Worm (Caenorhabditis elegans) whole organism, L1 larva: ENCODE measurements around the gene ZC262.4.
A peak's percentile ranks its signal among the peaks of the same experiment; 100 is the strongest.

Experiments used
- C04F5.9 ChIP-seq: sonication (generic microtip); optimal IDR thresholded peaks from 2 replicates; lab custom pipeline; 2016; ENCODE audit warnings: missing genetic modification characterization, missing compliant biosample characterization
- C34B4.2 ChIP-seq: sonication (generic microtip); optimal IDR thresholded peaks from 2 replicates; lab custom pipeline; 2017; ENCODE audit warnings: mild to moderate bottlenecking, missing genetic modification characterization, missing compliant biosample characterization
- F16B12.6 ChIP-seq: fragments of 150-350 bp; optimal IDR thresholded peaks from 2 replicates; lab custom pipeline; 2014; ENCODE audit warnings: missing biosample characterization, missing genetic modification characterization
- aha-1 ChIP-seq: fragments of 150-350 bp; optimal IDR thresholded peaks from 2 replicates; lab custom pipeline; 2014; ENCODE audit warnings: missing biosample characterization, missing genetic modification characterization
- aly-2 ChIP-seq: fragments of 150-350 bp; optimal IDR thresholded peaks from 2 replicates; lab custom pipeline; 2014; ENCODE audit warnings: missing biosample characterization, missing genetic modification characterization
- ama-1 ChIP-seq: fragments of 150-350 bp; optimal IDR thresholded peaks from 2 replicates; lab custom pipeline; 2014
- ceh-63 ChIP-seq: fragments of 200-800 bp; sonication (Bioruptor generic); optimal IDR thresholded peaks from 2 replicates; lab custom pipeline; 2018; ENCODE audit warnings: mild to moderate bottlenecking, missing genetic modification characterization, missing compliant biosample characterization
- ceh-82 ChIP-seq, 3 experiments: fragments of 150-350 bp in 1 of 3; sonication (generic microtip) in 2 of 3; optimal IDR thresholded peaks; 2 replicates each; lab custom pipeline; 2014 to 2017; ENCODE audit warnings: missing biosample characterization in 3 of 3, missing genetic modification characterization in 3 of 3
- ceh-90 ChIP-seq: sonication (generic microtip); optimal IDR thresholded peaks from 2 replicates; lab custom pipeline; 2016; ENCODE audit warnings: missing genetic modification characterization, missing compliant biosample characterization
- ces-1 ChIP-seq: fragments of 150-350 bp; optimal IDR thresholded peaks from 2 replicates; lab custom pipeline; 2014; ENCODE audit warnings: missing biosample characterization, missing genetic modification reagents, missing genetic modification characterization
- dpl-1 ChIP-seq, 3 experiments: fragments of 150-350 bp in 2 of 3; sonication (generic microtip) in 1 of 3; optimal IDR thresholded peaks; 2 replicates each; lab custom pipeline; 2014 to 2017; ENCODE audit warnings: missing biosample characterization in 3 of 3, missing genetic modification characterization in 3 of 3, missing genetic modification reagents in 3 of 3
- dsc-1 ChIP-seq: sonication (generic microtip); optimal IDR thresholded peaks from 2 replicates; lab custom pipeline; 2016; ENCODE audit warnings: mild to moderate bottlenecking, missing genetic modification characterization, missing compliant biosample characterization
- efl-3 ChIP-seq: fragments of 200-800 bp; sonication (Bioruptor generic); optimal IDR thresholded peaks from 2 replicates; lab custom pipeline; 2018; ENCODE audit warnings: mild to moderate bottlenecking, missing genetic modification characterization, missing compliant biosample characterization
- egl-13 ChIP-seq: sonication (generic microtip); optimal IDR thresholded peaks from 2 replicates; lab custom pipeline; 2016; ENCODE audit warnings: missing genotype, missing genetic modification reagents, missing genetic modification characterization, missing compliant biosample characterization
- elt-3 ChIP-seq, 6 experiments: fragments of 150-350 bp in 1 of 6; sonication (generic microtip); optimal IDR thresholded peaks; 2 replicates each; lab custom pipeline; 2017 to 2018; ENCODE audit warnings: missing biosample characterization in 6 of 6, missing genetic modification characterization in 6 of 6, inconsistent platforms in 1 of 6
- ets-5 ChIP-seq: fragments of 200-800 bp; sonication (Bioruptor generic); IDR thresholded peaks from 2 replicates; pipeline ENCODE4 v1.3.6; 2022; ENCODE audit warnings: missing genetic modification characterization, missing compliant biosample characterization
- fkh-10 ChIP-seq: sonication (generic microtip); optimal IDR thresholded peaks from 2 replicates; lab custom pipeline; 2017; ENCODE audit warnings: missing biosample characterization, missing genetic modification reagents, missing genetic modification characterization
- fkh-8 ChIP-seq: sonication (generic microtip); optimal IDR thresholded peaks from 2 replicates; lab custom pipeline; 2016; ENCODE audit warnings: mild to moderate bottlenecking, missing genetic modification characterization, missing compliant biosample characterization
- fos-1 ChIP-seq: fragments of 150-350 bp; optimal IDR thresholded peaks from 2 replicates; lab custom pipeline; 2014; ENCODE audit warnings: missing biosample characterization, missing genetic modification characterization
- grh-1 ChIP-seq: fragments of 200-800 bp; sonication (Bioruptor generic); IDR thresholded peaks from 2 replicates; pipeline ENCODE4 v1.3.6; 2022; ENCODE audit warnings: missing genetic modification reagents, missing genetic modification characterization, missing compliant biosample characterization
- hpl-2 ChIP-seq: fragments of 150-350 bp; optimal IDR thresholded peaks from 2 replicates; lab custom pipeline; 2014; ENCODE audit warnings: missing biosample characterization, missing genetic modification reagents, missing genetic modification characterization
- jun-1 ChIP-seq: fragments of 150-350 bp; optimal IDR thresholded peaks from 2 replicates; lab custom pipeline; 2014; ENCODE audit warnings: missing biosample characterization, missing genetic modification reagents, missing genetic modification characterization
- lin-13 ChIP-seq: fragments of 150-350 bp; optimal IDR thresholded peaks from 2 replicates; lab custom pipeline; 2014; ENCODE audit warnings: missing biosample characterization, missing genetic modification reagents, missing genetic modification characterization
- lin-35 ChIP-seq, 2 experiments: fragments of 150-350 bp; optimal IDR thresholded peaks; 2 replicates each; lab custom pipeline; 2014; ENCODE audit warnings: missing biosample characterization in 2 of 2, missing genetic modification characterization in 2 of 2, missing genetic modification reagents in 2 of 2
- lin-39 ChIP-seq: fragments of 150-350 bp; optimal IDR thresholded peaks from 2 replicates; lab custom pipeline; 2014; ENCODE audit warnings: missing biosample characterization, missing genetic modification reagents, missing genetic modification characterization
- lsy-2 ChIP-seq, 2 experiments: fragments of 150-350 bp; optimal IDR thresholded peaks; 2 replicates each; lab custom pipeline; 2014; ENCODE audit warnings: missing biosample characterization in 2 of 2, missing genetic modification characterization in 2 of 2
- mab-9 ChIP-seq: fragments of 200-800 bp; sonication (Bioruptor generic); IDR thresholded peaks from 2 replicates; pipeline ENCODE4 v1.3.6; 2022; ENCODE audit warnings: missing genetic modification reagents, missing genetic modification characterization, missing compliant biosample characterization
- mdl-1 ChIP-seq, 2 experiments: fragments of 150-350 bp; optimal IDR thresholded peaks; 2 replicates each; lab custom pipeline; 2014 to 2017; ENCODE audit warnings: missing biosample characterization in 2 of 2, missing genetic modification characterization in 2 of 2, inconsistent platforms in 1 of 2
- mep-1 ChIP-seq: fragments of 150-350 bp; optimal IDR thresholded peaks from 2 replicates; lab custom pipeline; 2014; ENCODE audit warnings: missing biosample characterization, missing genetic modification characterization
- nhr-11 ChIP-seq: fragments of 150-350 bp; optimal IDR thresholded peaks from 2 replicates; lab custom pipeline; 2014; ENCODE audit warnings: missing biosample characterization, missing genetic modification characterization
- nhr-237 ChIP-seq: fragments of 150-350 bp; optimal IDR thresholded peaks from 2 replicates; lab custom pipeline; 2014; ENCODE audit warnings: missing biosample characterization, missing genetic modification characterization
- nhr-28 ChIP-seq: fragments of 150-350 bp; optimal IDR thresholded peaks from 2 replicates; lab custom pipeline; 2014; ENCODE audit warnings: missing biosample characterization, missing genetic modification characterization
- nhr-47 ChIP-seq: sonication (generic microtip); optimal IDR thresholded peaks from 2 replicates; lab custom pipeline; 2016; ENCODE audit warnings: mild to moderate bottlenecking, missing genetic modification characterization, moderate library complexity, missing compliant biosample characterization
- nhr-76 ChIP-seq: sonication (generic microtip); optimal IDR thresholded peaks from 2 replicates; lab custom pipeline; 2017; ENCODE audit warnings: missing biosample characterization, missing genetic modification characterization
- nhr-77 ChIP-seq: fragments of 150-350 bp; optimal IDR thresholded peaks from 2 replicates; lab custom pipeline; 2014; ENCODE audit warnings: missing biosample characterization, missing genetic modification characterization
- nhr-84 ChIP-seq: sonication (generic microtip); optimal IDR thresholded peaks from 2 replicates; lab custom pipeline; 2017; ENCODE audit warnings: missing biosample characterization, missing genetic modification characterization
- nhr-85 ChIP-seq: sonication (generic microtip); peaks from one replicate; lab custom pipeline; 2016; ENCODE audit warnings: missing genetic modification characterization, inconsistent platforms, missing compliant biosample characterization
- nhr-90 ChIP-seq: sonication (generic microtip); optimal IDR thresholded peaks from 2 replicates; lab custom pipeline; 2016; ENCODE audit warnings: mild to moderate bottlenecking, missing genetic modification characterization, missing compliant biosample characterization; ENCODE audit not compliant: poor library complexity
- pag-3 ChIP-seq: sonication (generic microtip); optimal IDR thresholded peaks from 2 replicates; lab custom pipeline; 2017; ENCODE audit warnings: missing genetic modification characterization, mild to moderate bottlenecking, missing compliant biosample characterization, antibody characterized with exemption, borderline replicate concordance; ENCODE audit not compliant: insufficient read depth
- pqm-1 ChIP-seq: sonication (generic microtip); optimal IDR thresholded peaks from 3 replicates; lab custom pipeline; 2017; ENCODE audit warnings: missing biosample characterization, missing genetic modification characterization
- snpc-4 ChIP-seq: fragments of 150-350 bp; optimal IDR thresholded peaks from 2 replicates; lab custom pipeline; 2014; ENCODE audit warnings: missing biosample characterization, missing genetic modification characterization
- sox-4 ChIP-seq: sonication (generic microtip); optimal IDR thresholded peaks from 2 replicates; lab custom pipeline; 2016; ENCODE audit warnings: missing genetic modification characterization, missing compliant biosample characterization
- sptf-1 ChIP-seq: fragments of 150-350 bp; optimal IDR thresholded peaks from 2 replicates; lab custom pipeline; 2014; ENCODE audit warnings: missing biosample characterization, missing genetic modification characterization
- sup-37 ChIP-seq: fragments of 200-800 bp; sonication (Bioruptor generic); optimal IDR thresholded peaks from 2 replicates; lab custom pipeline; 2018; ENCODE audit warnings: mild to moderate bottlenecking, missing genetic modification characterization, missing compliant biosample characterization
- swsn-7 ChIP-seq: sonication (generic microtip); optimal IDR thresholded peaks from 2 replicates; lab custom pipeline; 2016; ENCODE audit warnings: missing genetic modification characterization, missing compliant biosample characterization
- tlp-1 ChIP-seq: fragments of 150-350 bp; optimal IDR thresholded peaks from 2 replicates; lab custom pipeline; 2014; ENCODE audit warnings: missing biosample characterization, missing genetic modification characterization
- unc-130 ChIP-seq: fragments of 150-350 bp; optimal IDR thresholded peaks from 2 replicates; lab custom pipeline; 2017; ENCODE audit warnings: missing biosample characterization, missing genetic modification characterization, inconsistent platforms
- unc-62 ChIP-seq: fragments of 150-350 bp; optimal IDR thresholded peaks from 2 replicates; lab custom pipeline; 2014; ENCODE audit warnings: missing biosample characterization, missing genetic modification reagents, missing genetic modification characterization
- unc-86 ChIP-seq: sonication (generic microtip); optimal IDR thresholded peaks from 2 replicates; lab custom pipeline; 2016; ENCODE audit warnings: missing genetic modification characterization, missing compliant biosample characterization
- unc-98 ChIP-seq: fragments of 200-800 bp; sonication (Bioruptor generic); IDR thresholded peaks from 2 replicates; pipeline ENCODE4 v1.3.6; 2022; ENCODE audit warnings: missing genetic modification characterization, missing compliant biosample characterization
- vab-15 ChIP-seq: sonication (generic microtip); optimal IDR thresholded peaks from 2 replicates; lab custom pipeline; 2017; ENCODE audit warnings: missing genotype, mild to moderate bottlenecking, missing genetic modification characterization, missing compliant biosample characterization
- xbp-1 ChIP-seq: sonication (generic microtip); optimal IDR thresholded peaks from 2 replicates; lab custom pipeline; 2016; ENCODE audit warnings: missing genetic modification characterization, missing compliant biosample characterization
- zag-1 ChIP-seq: fragments of 150-350 bp; optimal IDR thresholded peaks from 2 replicates; lab custom pipeline; 2014; ENCODE audit warnings: missing biosample characterization, missing genetic modification characterization
- ztf-11 ChIP-seq, 2 experiments: sonication (generic microtip); optimal IDR thresholded peaks; 2 replicates each; lab custom pipeline; 2016 to 2017; ENCODE audit warnings: missing genetic modification characterization in 2 of 2, missing biosample characterization in 1 of 2, missing compliant biosample characterization in 1 of 2

The ZC262.4 gene

ce11 chrIII:8307356-8307755, 27.0 kb downstream of the ZC262.4 start, which contains the start of the genes F10E9.7 and F10E9.5 (continued):
- TF ChIP-seq unc-98 (GFP tag; lab: Robert Waterston, UW) (peak; percentile 91), lin-39 (tag; lab: Kevin White, UChicago) (peak; percentile 87), sptf-1 (tag; lab: Kevin White, UChicago) (no peak), lin-35 (GFP tag; optimal IDR thresholded peaks at IDR 0.05; lab: Kevin White, UChicago) (peak; percentile 90 to 93), nhr-90 (peak; percentile 98), nhr-84 (tag; lab: Kevin White, UChicago) (no peak), lin-13 (GFP tag; lab: Kevin White, UChicago) (peak; percentile 79), grh-1 (GFP tag; lab: Robert Waterston, UW) (no peak; the same call in 1 of the 2 replicates), ets-5 (GFP tag; lab: Robert Waterston, UW) (no peak), fkh-8 (tag; lab: Kevin White, UChicago) (peak; percentile 92), xbp-1 (peak; percentile 96), ceh-63 (peak; percentile 79), nhr-77 (tag; lab: Kevin White, UChicago) (no peak), nhr-237 (peak; percentile 20), egl-13 (tag; lab: Kevin White, UChicago) (peak; percentile 96), fos-1 (tag; lab: Kevin White, UChicago) (peak; percentile 39), ces-1 (no peak), mdl-1 (tag; optimal IDR thresholded peaks at IDR 0.05; lab: Kevin White, UChicago) (peak in 1 of 2 experiments; percentile 75), aly-2 (peak; percentile 65), unc-86 (tag; lab: Kevin White, UChicago) (peak; percentile 86), ceh-90 (peak; percentile 96), jun-1 (tag; lab: Kevin White, UChicago) (peak; percentile 43), zag-1 (tag; lab: Kevin White, UChicago) (no peak), dpl-1 (GFP tag; optimal IDR thresholded peaks at IDR 0.05; lab: Kevin White, UChicago) (peak; percentile 84 to 93 (median 89)), nhr-28 (tag; lab: Kevin White, UChicago) (no peak), mab-9 (GFP tag; lab: Robert Waterston, UW) (peak; percentile 91), nhr-11 (tag; lab: Kevin White, UChicago) (no peak), elt-3 (tag; optimal IDR thresholded peaks at IDR 0.05; lab: Kevin White, UChicago) (peak in 3 of 6 experiments; percentile 24 to 85 (median 26)), swsn-7 (peak; percentile 95), lsy-2 (tag; optimal IDR thresholded peaks at IDR 0.05; lab: Kevin White, UChicago) (peak; percentile 95 to 96), ceh-82 (tag; optimal IDR thresholded peaks at IDR 0.05; lab: Kevin White, UChicago) (peak; percentile 86 to 92 (median 87)), nhr-85 (peak; percentile 96), vab-15 (peak; percentile 82), F16B12.6 (tag; lab: Kevin White, UChicago) (peak; percentile 66), pag-3 (peak; percentile 16), dsc-1 (tag; lab: Kevin White, UChicago) (peak; percentile 97), sox-4 (tag; lab: Kevin White, UChicago) (peak; percentile 97), unc-130 (tag; lab: Kevin White, UChicago) (peak; percentile 99), C34B4.2 (no peak), efl-3 (GFP tag; lab: Kevin White, UChicago) (peak; percentile 93), ama-1 (lab: Kevin White, UChicago) (no peak), tlp-1 (tag; lab: Kevin White, UChicago) (no peak), snpc-4 (peak; percentile 75), ztf-11 (tag; optimal IDR thresholded peaks at IDR 0.05; lab: Kevin White, UChicago) (peak in 1 of 2 experiments; percentile 99), C04F5.9 (peak; percentile 95), fkh-10 (no peak), nhr-47 (tag; lab: Kevin White, UChicago) (peak; percentile 96), hpl-2 (GFP tag; lab: Kevin White, UChicago) (no peak), nhr-76 (tag; lab: Kevin White, UChicago) (no peak), unc-62 (GFP tag; lab: Kevin White, UChicago) (no peak), aha-1 (tag; lab: Kevin White, UChicago) (peak; percentile 4), sup-37 (GFP tag; lab: Kevin White, UChicago) (peak; percentile 46), pqm-1 (tag; lab: Kevin White, UChicago) (no peak), mep-1 (peak; percentile 99)
